Worm (Caenorhabditis elegans): ENCODE measurements around the gene T28C6.8.

T28C6.8 gene

ce11 chrIV:8866092-8866491, 35.6 kb upstream of the T28C6.8 start (continued):
- no peak for TF ChIP-seq zip-4 (GFP tag; optimal IDR thresholded peaks at IDR 0.05)
- no peak for TF ChIP-seq nhr-237 (tag; optimal IDR thresholded peaks at IDR 0.05)
- TF ChIP-seq snu-23 (GFP tag; optimal IDR thresholded peaks at IDR 0.05), result peak; percentile 67
- TF ChIP-seq vab-15 (tag; optimal IDR thresholded peaks at IDR 0.05), result no peak
- peak in 1 of 6 experiments; percentile 58 for TF ChIP-seq elt-3 (tag; optimal IDR thresholded peaks at IDR 0.05)
- TF ChIP-seq lir-3 (tag; optimal IDR thresholded peaks at IDR 0.05; ENCODE audit: poor library complexity), result no peak
- peak; percentile 97 for TF ChIP-seq lin-14 (GFP tag; optimal IDR thresholded peaks at IDR 0.05)
- TF ChIP-seq sup-37 (GFP tag; optimal IDR thresholded peaks at IDR 0.05), result no peak

DNA sequence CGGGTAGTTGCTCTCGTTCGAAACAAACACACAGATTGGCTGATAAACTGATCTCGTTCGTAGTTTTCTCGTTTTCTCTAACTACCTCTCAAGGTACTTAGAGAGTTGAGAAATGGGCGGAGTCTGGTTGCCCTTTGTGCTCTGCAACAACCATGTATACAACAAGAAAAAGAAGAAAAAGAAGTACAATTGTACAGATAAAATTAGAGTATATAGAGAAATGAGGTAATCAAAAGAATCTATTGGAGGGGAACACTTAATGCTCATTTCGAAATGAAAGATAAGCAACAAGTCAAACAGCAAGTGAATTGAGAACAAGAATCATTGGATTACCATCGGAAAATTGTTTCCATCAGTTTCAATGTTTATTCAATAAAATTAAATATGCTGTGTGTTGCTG, 34.8 kb upstream of the T28C6.8 start, which contains the start of gene C09G9.1:
C09G9.1 (minus strand) TSS at position 143 of the 400 bp plus-strand sequence.
- TF ChIP-seq lir-3 (tag; optimal IDR thresholded peaks at IDR 0.05; ENCODE audit: poor library complexity) (no peak), unc-130 (tag; optimal IDR thresholded peaks at IDR 0.05) (no peak), ets-5 (GFP tag; IDR thresholded peaks at IDR 0.05) (no peak), nhr-71 (tag; optimal IDR thresholded peaks at IDR 0.05) (no peak), efl-1 (optimal IDR thresholded peaks at IDR 0.05) (no peak), efl-1 (GFP tag; optimal IDR thresholded peaks at IDR 0.05 in 1 of 2) (no peak), nhr-77 (tag; optimal IDR thresholded peaks at IDR 0.05) (peak; percentile 11), sup-37 (GFP tag; optimal IDR thresholded peaks at IDR 0.05) (no peak), efl-3 (GFP tag; optimal IDR thresholded peaks at IDR 0.05) (no peak)

DNA sequence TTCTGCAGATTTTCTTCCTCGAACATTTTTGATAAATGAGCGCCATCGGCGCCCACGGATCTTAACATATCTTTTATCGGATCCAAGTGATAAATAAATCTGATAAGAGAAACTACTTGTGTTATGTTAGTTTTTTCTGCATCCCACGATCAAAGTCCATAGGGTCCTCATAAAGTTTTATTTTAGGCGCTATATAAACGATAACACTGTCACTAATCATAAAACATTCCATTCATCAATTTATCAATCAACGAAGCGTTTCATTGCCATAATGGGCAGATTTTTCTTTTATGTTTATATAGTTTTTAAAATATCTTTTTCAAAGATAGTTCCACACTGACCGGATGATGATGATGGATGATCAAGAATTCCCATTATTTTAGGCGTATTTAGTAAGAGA, 34.1 kb upstream of the T28C6.8 start:
- TF ChIP-seq nhr-11 (tag; optimal IDR thresholded peaks at IDR 0.05), result no peak
- no peak for TF ChIP-seq sup-37 (GFP tag; optimal IDR thresholded peaks at IDR 0.05)
- TF ChIP-seq nhr-84 (tag; optimal IDR thresholded peaks at IDR 0.05), result no peak
- TF ChIP-seq nhr-47 (tag; optimal IDR thresholded peaks at IDR 0.05), result no peak
- TF ChIP-seq elt-3 (tag; optimal IDR thresholded peaks at IDR 0.05), result peak in 3 of 6 experiments; percentile 22 to 76 (median 71)
- peak; percentile 28 for TF ChIP-seq snu-23 (GFP tag; optimal IDR thresholded peaks at IDR 0.05)
- TF ChIP-seq nhr-20 (tag; optimal IDR thresholded peaks at IDR 0.05), result peak; percentile 12
- TF ChIP-seq nhr-19 (GFP tag; conservative IDR thresholded peaks at IDR 0.05), result 0 out of 2 replicates have a peak, but pooled peaks have one; percentile 14
- no peak for TF ChIP-seq tlp-1 (tag; optimal IDR thresholded peaks at IDR 0.05)
- TF ChIP-seq nhr-28 (tag; optimal IDR thresholded peaks at IDR 0.05), result no peak
- no peak for TF ChIP-seq C04F5.9 (tag; optimal IDR thresholded peaks at IDR 0.05)
- TF ChIP-seq C16A3.4 (tag; optimal IDR thresholded peaks at IDR 0.05), result no peak
- peak; percentile 38 for TF ChIP-seq blmp-1 (tag; optimal IDR thresholded peaks at IDR 0.05)
- no peak for TF ChIP-seq aly-2 (tag; optimal IDR thresholded peaks at IDR 0.05)
- TF ChIP-seq nhr-90 (tag; optimal IDR thresholded peaks at IDR 0.05; ENCODE audit: poor library complexity), result peak; percentile 61
- TF ChIP-seq mab-9 (GFP tag; IDR thresholded peaks at IDR 0.05), result no peak
- no peak for TF ChIP-seq dsc-1 (tag; optimal IDR thresholded peaks at IDR 0.05)
- no peak for TF ChIP-seq irx-1 (tag; optimal IDR thresholded peaks at IDR 0.05)
- TF ChIP-seq xbp-1 (tag; optimal IDR thresholded peaks at IDR 0.05), result no peak
- TF ChIP-seq lir-3 (tag; optimal IDR thresholded peaks at IDR 0.05; ENCODE audit: poor library complexity), result no peak
- TF ChIP-seq hpl-2 (GFP tag; optimal IDR thresholded peaks at IDR 0.05), result no peak
- TF ChIP-seq nhr-85 (tag), result peak; percentile 85
- no peak for TF ChIP-seq nhr-12 (tag; optimal IDR thresholded peaks at IDR 0.05)
- no peak for TF ChIP-seq nhr-77 (tag; optimal IDR thresholded peaks at IDR 0.05)
- TF ChIP-seq hlh-4 (tag; optimal IDR thresholded peaks at IDR 0.05), result no peak
- no peak for TF ChIP-seq efl-1 (optimal IDR thresholded peaks at IDR 0.05)
- peak in 1 of 2 experiments; percentile 71 for TF ChIP-seq efl-1 (GFP tag; optimal IDR thresholded peaks at IDR 0.05 in 1 of 2)
- no peak for TF ChIP-seq nhr-76 (tag; optimal IDR thresholded peaks at IDR 0.05)
- peak in 1 of 2 experiments; percentile 33 for TF ChIP-seq lin-35 (GFP tag; optimal IDR thresholded peaks at IDR 0.05)
- peak; percentile 62 for TF ChIP-seq nhr-71 (tag; optimal IDR thresholded peaks at IDR 0.05)
- TF ChIP-seq mep-1 (tag; optimal IDR thresholded peaks at IDR 0.05), result no peak
- TF ChIP-seq snpc-4 (tag; optimal IDR thresholded peaks at IDR 0.05), result no peak
- TF ChIP-seq lin-14 (GFP tag; optimal IDR thresholded peaks at IDR 0.05), result peak; percentile 46
- no peak for TF ChIP-seq Y116A8C.19 (tag; optimal IDR thresholded peaks at IDR 0.05; ENCODE audit: borderline replicate concordance)
